Worm (Caenorhabditis elegans) whole organism, late embryonic: Measurements from ENCODE around the gene cisd-3.2.

Source experiments
- C08G9.2 ChIP-seq: sonication (generic microtip); optimal IDR thresholded peaks from 2 replicates; lab custom pipeline; 2016; ENCODE audit warnings: mild to moderate bottlenecking, missing genetic modification characterization, moderate library complexity, missing compliant biosample characterization
- ama-1 ChIP-seq: fragments of 150-350 bp; optimal IDR thresholded peaks from 2 replicates; lab custom pipeline; 2014
- ceh-22 ChIP-seq: sonication (generic microtip); optimal IDR thresholded peaks from 2 replicates; lab custom pipeline; 2017; ENCODE audit warnings: missing biosample characterization, missing genetic modification characterization
- ceh-34 ChIP-seq: sonication (generic microtip); optimal IDR thresholded peaks from 2 replicates; lab custom pipeline; 2016; ENCODE audit warnings: mild to moderate bottlenecking, missing genetic modification characterization, missing compliant biosample characterization
- ceh-9 ChIP-seq: sonication (generic microtip); optimal IDR thresholded peaks from 2 replicates; lab custom pipeline; 2016; ENCODE audit warnings: mild to moderate bottlenecking, missing genetic modification characterization, inconsistent platforms, missing compliant biosample characterization
- nhr-11 ChIP-seq: fragments of 150-350 bp; optimal IDR thresholded peaks from 2 replicates; lab custom pipeline; 2014; ENCODE audit warnings: missing biosample characterization, missing genetic modification characterization
- pros-1 ChIP-seq: fragments of 150-350 bp; optimal IDR thresholded peaks from 2 replicates; lab custom pipeline; 2014; ENCODE audit warnings: missing biosample characterization, missing genetic modification reagents, missing genetic modification characterization
- rnt-1 ChIP-seq: sonication (generic microtip); optimal IDR thresholded peaks from 2 replicates; lab custom pipeline; 2016; ENCODE audit warnings: missing genetic modification characterization, missing compliant biosample characterization
- tbx-2 ChIP-seq: sonication (generic microtip); optimal IDR thresholded peaks from 2 replicates; lab custom pipeline; 2016; ENCODE audit warnings: missing genetic modification characterization, missing compliant biosample characterization
- unc-86 ChIP-seq: sonication (generic microtip); optimal IDR thresholded peaks from 2 replicates; lab custom pipeline; 2016; ENCODE audit warnings: missing genetic modification characterization, missing compliant biosample characterization

- no peak for TF ChIP-seq ceh-22 (tag; lab: Kevin White, UChicago)
- TF ChIP-seq nhr-11 (tag; lab: Kevin White, UChicago) = no peak
- TF ChIP-seq ceh-34 (tag; lab: Kevin White, UChicago) = no peak
- TF ChIP-seq rnt-1 (tag; lab: Kevin White, UChicago) = no peak
- TF ChIP-seq ama-1 (lab: Kevin White, UChicago) = no peak
- TF ChIP-seq unc-86 (tag; lab: Kevin White, UChicago) = no peak
- TF ChIP-seq ceh-9 (tag; lab: Kevin White, UChicago) = no peak
- TF ChIP-seq pros-1 (tag; lab: Kevin White, UChicago) = no peak
- TF ChIP-seq tbx-2 = no peak
- no peak for TF ChIP-seq C08G9.2
Measured at ce11 chrIII:1532777-1533473, 7.4 kb upstream of the cisd-3.2 start, which contains the start of gene snf-6.
